Fruit fly (Drosophila melanogaster) whole organism, embryonic: ENCODE data around the gene dmrt11E.

Experiments used
- Atf-2 ChIP-seq: fragments of 200-800 bp; sonication (Bioruptor generic); optimal IDR thresholded peaks from 2 replicates; lab custom pipeline; 2016; ENCODE audit warnings: missing biosample characterization, missing genetic modification characterization
- CG1603 ChIP-seq: fragments of 200-800 bp; sonication (Bioruptor generic); optimal IDR thresholded peaks from 2 replicates; lab custom pipeline; 2019; ENCODE audit warnings: missing biosample characterization, mild to moderate bottlenecking, missing genetic modification characterization, moderate library complexity
- Fer1 ChIP-seq: fragments of 200-800 bp; sonication (Bioruptor generic); optimal IDR thresholded peaks from 2 replicates; lab custom pipeline; 2017; ENCODE audit warnings: missing biosample characterization, mild to moderate bottlenecking, missing genetic modification characterization

DNA sequence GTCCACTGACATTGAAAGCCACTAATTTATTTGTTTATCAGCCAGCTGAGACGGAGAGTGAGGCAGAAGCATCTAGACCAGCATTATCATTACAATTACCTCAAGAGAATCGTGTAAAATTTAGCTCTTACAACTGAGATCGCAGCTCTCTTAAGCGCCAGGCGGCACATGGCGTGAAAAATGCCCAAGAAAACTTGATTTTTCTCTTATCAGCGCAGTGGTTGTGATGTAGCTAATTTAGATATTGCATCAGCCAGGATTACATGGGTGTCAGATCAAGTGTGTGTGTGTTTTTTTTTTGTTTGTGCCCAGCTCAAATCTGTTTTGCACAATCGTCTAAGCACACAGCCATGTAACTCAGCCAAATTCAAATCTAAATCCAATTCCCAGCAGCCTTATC is 27.0 kb downstream of the dmrt11E start:
- TF ChIP-seq CG1603 (tag; lab: Kevin White, UChicago) (no peak), Fer1 (GFP tag; lab: Kevin White, UChicago) (no peak), Atf-2 (no peak)
